Worm (Caenorhabditis elegans): ENCODE data around the gene sld-5.

The sld-5 gene

ce11 chrV:20237429-20237828, at the start of gene sld-5:
TSS of gene sld-5 (minus strand) at chrV:20237745.
- no peak for TF ChIP-seq unc-62 (GFP tag; optimal IDR thresholded peaks at IDR 0.05)

ce11 chrV:20282827-20283226, 45.3 kb upstream of the sld-5 start:
- no peak for TF ChIP-seq unc-62 (GFP tag; optimal IDR thresholded peaks at IDR 0.05)

- no peak for TF ChIP-seq unc-62 (GFP tag; optimal IDR thresholded peaks at IDR 0.05)
Observed at ce11 chrV:20279811-20280317, 42.3 kb upstream of the sld-5 start, which contains the start of gene pqn-94. TSS of gene pqn-94 (minus strand) at chrV:20279861.

- no peak for TF ChIP-seq unc-62 (GFP tag; optimal IDR thresholded peaks at IDR 0.05)
Observed at ce11 chrV:20279309-20279708, 41.8 kb upstream of the sld-5 start.

ce11 chrV:20276923-20277322, 39.4 kb upstream of the sld-5 start:
- TF ChIP-seq unc-62 (GFP tag; optimal IDR thresholded peaks at IDR 0.05) = no peak

- no peak for TF ChIP-seq unc-62 (GFP tag; optimal IDR thresholded peaks at IDR 0.05)
Observed at ce11 chrV:20269661-20270137, 32.2 kb upstream of the sld-5 start, which contains the start of the genes prmt-1 and cdkr-3. TSS of gene prmt-1 (minus strand) at chrV:20269711. TSS of gene cdkr-3 (plus strand) at chrV:20270107.

- TF ChIP-seq unc-62 (GFP tag; optimal IDR thresholded peaks at IDR 0.05) = no peak
Observed at ce11 chrV:20266992-20267391, 29.4 kb upstream of the sld-5 start, which contains the start of gene mdt-17. TSS of gene mdt-17 (minus strand) at chrV:20267247.

ce11 chrV:20249438-20250120, 12.0 kb upstream of the sld-5 start, which contains the start of gene swsn-1:
TSS of gene swsn-1 (minus strand) at chrV:20249488.
- TF ChIP-seq unc-62 (GFP tag; optimal IDR thresholded peaks at IDR 0.05) = no peak

- TF ChIP-seq unc-62 (GFP tag; optimal IDR thresholded peaks at IDR 0.05) = no peak
Observed at ce11 chrV:20241243-20241862, 3.8 kb upstream of the sld-5 start.

- TF ChIP-seq unc-62 (GFP tag; optimal IDR thresholded peaks at IDR 0.05) = no peak
Observed at ce11 chrV:20235231-20235630, 2.3 kb downstream of the sld-5 start.

- no peak for TF ChIP-seq unc-62 (GFP tag; optimal IDR thresholded peaks at IDR 0.05)
Observed at ce11 chrV:20234439-20234838, 3.1 kb downstream of the sld-5 start.

ce11 chrV:20233743-20234142, 3.8 kb downstream of the sld-5 start, which contains the start of gene Y113G7B.15:
TSS of gene Y113G7B.15 (minus strand) at chrV:20233843.
- no peak for TF ChIP-seq unc-62 (GFP tag; optimal IDR thresholded peaks at IDR 0.05)

- TF ChIP-seq unc-62 (GFP tag; optimal IDR thresholded peaks at IDR 0.05) = no peak
Observed at ce11 chrV:20225312-20225711, 12.2 kb downstream of the sld-5 start.

ce11 chrV:20223725-20224124, 13.8 kb downstream of the sld-5 start:
- TF ChIP-seq unc-62 (GFP tag; optimal IDR thresholded peaks at IDR 0.05) = no peak

- no peak for TF ChIP-seq unc-62 (GFP tag; optimal IDR thresholded peaks at IDR 0.05)
Observed at ce11 chrV:20220604-20221003, 16.9 kb downstream of the sld-5 start.

ce11 chrV:20215197-20215596, 22.3 kb downstream of the sld-5 start, which contains the start of gene Y113G7B.11:
TSS of gene Y113G7B.11 (minus strand) at chrV:20215297.
- TF ChIP-seq unc-62 (GFP tag; optimal IDR thresholded peaks at IDR 0.05) = no peak

ce11 chrV:20213097-20213496, 24.4 kb downstream of the sld-5 start:
- no peak for TF ChIP-seq unc-62 (GFP tag; optimal IDR thresholded peaks at IDR 0.05)

Data from whole organism, dauer.